Worm (Caenorhabditis elegans) whole organism, mixed stage, embryonic: ENCODE results near the gene C49G7.7.

ENCODE experiments used
- blmp-1 ChIP-seq: fragments of 150-350 bp; optimal IDR thresholded peaks from 2 replicates; lab custom pipeline; 2014; ENCODE audit warnings: missing biosample characterization, missing genetic modification characterization
- ceh-39 ChIP-seq: fragments of 150-350 bp; optimal IDR thresholded peaks from 2 replicates; lab custom pipeline; 2014; ENCODE audit warnings: missing biosample characterization, missing genetic modification characterization
- ceh-83 ChIP-seq: fragments of 200-800 bp; sonication (Bioruptor generic); optimal IDR thresholded peaks from 2 replicates; lab custom pipeline; 2018; ENCODE audit warnings: mild to moderate bottlenecking, missing genetic modification characterization, missing compliant biosample characterization
- ces-1 ChIP-seq: fragments of 150-350 bp; optimal IDR thresholded peaks from 2 replicates; lab custom pipeline; 2014; ENCODE audit warnings: missing biosample characterization, missing genetic modification reagents, missing genetic modification characterization
- elt-1 ChIP-seq: sonication (generic microtip); optimal IDR thresholded peaks from 2 replicates; lab custom pipeline; 2017; ENCODE audit warnings: missing genetic modification characterization, mild to moderate bottlenecking, missing compliant biosample characterization, antibody characterized with exemption, moderate library complexity, borderline replicate concordance; ENCODE audit not compliant: insufficient read depth
- ham-2 ChIP-seq: fragments of 200-800 bp; sonication (Bioruptor generic); optimal IDR thresholded peaks from 2 replicates; lab custom pipeline; 2018; ENCODE audit warnings: mild to moderate bottlenecking, missing genetic modification characterization, missing compliant biosample characterization
- lin-13 ChIP-seq: fragments of 150-350 bp; optimal IDR thresholded peaks from 2 replicates; lab custom pipeline; 2014; ENCODE audit warnings: missing biosample characterization, missing genetic modification characterization
- nhr-12 ChIP-seq: fragments of 150-350 bp; optimal IDR thresholded peaks from 2 replicates; lab custom pipeline; 2014; ENCODE audit warnings: missing biosample characterization, missing genetic modification characterization
- nhr-28 ChIP-seq: fragments of 150-350 bp; optimal IDR thresholded peaks from 2 replicates; lab custom pipeline; 2014; ENCODE audit warnings: missing biosample characterization, missing genetic modification characterization
- nhr-76 ChIP-seq: sonication (generic microtip); optimal IDR thresholded peaks from 2 replicates; lab custom pipeline; 2017; ENCODE audit warnings: missing biosample characterization, missing genetic modification characterization
- pha-4 ChIP-seq: fragments of 150-350 bp; optimal IDR thresholded peaks from 2 replicates; lab custom pipeline; 2018; ENCODE audit warnings: missing biosample characterization, missing genetic modification reagents, missing genetic modification characterization
- snpc-4 ChIP-seq: fragments of 150-350 bp; optimal IDR thresholded peaks from 2 replicates; lab custom pipeline; 2014; ENCODE audit warnings: missing biosample characterization, missing genetic modification characterization
- unc-39 ChIP-seq: fragments of 150-350 bp; optimal IDR thresholded peaks from 2 replicates; lab custom pipeline; 2014; ENCODE audit warnings: missing biosample characterization, missing genetic modification characterization
- unc-62 ChIP-seq: fragments of 150-350 bp; optimal IDR thresholded peaks from 2 replicates; lab custom pipeline; 2014; ENCODE audit warnings: missing biosample characterization, missing genetic modification reagents, missing genetic modification characterization

DNA sequence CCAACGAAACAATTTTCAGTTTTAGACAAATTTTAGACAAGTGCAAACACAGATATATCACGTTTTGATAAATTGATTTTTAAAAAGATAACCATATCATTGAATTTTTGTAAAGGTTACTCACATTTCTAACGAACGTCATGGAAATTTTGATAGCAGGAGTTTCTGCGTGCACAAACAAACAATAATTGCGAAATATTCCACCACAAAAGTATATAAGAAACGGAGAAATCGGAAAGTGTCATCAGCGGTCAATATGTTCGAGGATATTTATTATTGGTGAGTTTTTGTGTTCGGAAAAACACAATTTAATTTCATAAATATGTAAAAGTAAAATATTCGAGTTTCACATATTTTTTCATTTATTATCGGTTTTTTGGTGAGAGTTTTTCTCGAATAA is at the start of gene C49G7.7:
- no peak for TF ChIP-seq snpc-4
- no peak for TF ChIP-seq ces-1
- no peak for TF ChIP-seq unc-62 (GFP tag; lab: Kevin White, UChicago)
- no peak for TF ChIP-seq ceh-83
- no peak for TF ChIP-seq blmp-1 (tag; lab: Kevin White, UChicago)
- TF ChIP-seq ham-2 (GFP tag; lab: Kevin White, UChicago) = no peak
- no peak for TF ChIP-seq unc-39 (tag; lab: Kevin White, UChicago)
- no peak for TF ChIP-seq lin-13 (tag; lab: Kevin White, UChicago)
- no peak for TF ChIP-seq ceh-39 (tag; lab: Kevin White, UChicago)
- no peak for TF ChIP-seq nhr-76 (tag; lab: Kevin White, UChicago)
- TF ChIP-seq pha-4 (tag; lab: Kevin White, UChicago) = no peak
- no peak for TF ChIP-seq nhr-12
- no peak for TF ChIP-seq elt-1 (tag; lab: Kevin White, UChicago)
- no peak for TF ChIP-seq nhr-28
